Worm (Caenorhabditis elegans) whole organism, midembryonic: ENCODE measurements around the gene fut-1.

Experiments
- T22C8.4 ChIP-seq: fragments of 200-800 bp; sonication (Bioruptor generic); IDR thresholded peaks from 2 replicates; pipeline ENCODE4 v1.3.6; 2022; ENCODE audit warnings: missing genetic modification characterization, missing compliant biosample characterization
- cog-1 ChIP-seq: sonication (generic microtip); optimal IDR thresholded peaks from 2 replicates; lab custom pipeline; 2016; ENCODE audit warnings: missing genetic modification characterization, missing compliant biosample characterization
- flt-1 ChIP-seq: fragments of 200-800 bp; sonication (Bioruptor generic); IDR thresholded peaks from 2 replicates; pipeline ENCODE4 v1.3.6; 2022; ENCODE audit warnings: missing genetic modification characterization, missing compliant biosample characterization
- klf-2 ChIP-seq: fragments of 200-800 bp; sonication (Bioruptor generic); conservative IDR thresholded peaks from 2 replicates; pipeline ENCODE4 v1.3.6; 2022; ENCODE audit warnings: missing genetic modification reagents, missing genetic modification characterization, missing compliant biosample characterization
- med-1 ChIP-seq: sonication (generic microtip); optimal IDR thresholded peaks from 2 replicates; lab custom pipeline; 2017; ENCODE audit warnings: missing genetic modification characterization, mild to moderate bottlenecking, missing compliant biosample characterization, antibody characterized with exemption, missing genetic modification reagents; ENCODE audit not compliant: insufficient read depth
- ref-1 ChIP-seq: fragments of 200-800 bp; sonication (Bioruptor generic); conservative IDR thresholded peaks from 2 replicates; pipeline ENCODE4 v1.3.6; 2022; ENCODE audit warnings: missing genetic modification reagents, missing genetic modification characterization, missing compliant biosample characterization
- tab-1 ChIP-seq: fragments of 200-800 bp; sonication (Bioruptor generic); IDR thresholded peaks from 2 replicates; pipeline ENCODE4 v1.3.6; 2022; ENCODE audit warnings: missing genetic modification characterization, missing compliant biosample characterization
- ztf-23 ChIP-seq: fragments of 200-800 bp; sonication (Bioruptor generic); IDR thresholded peaks from 2 replicates; pipeline ENCODE4 v1.3.6; 2022; ENCODE audit warnings: missing genetic modification reagents, missing genetic modification characterization, missing compliant biosample characterization
- ztf-29 ChIP-seq: fragments of 200-800 bp; sonication (Bioruptor generic); IDR thresholded peaks from 2 replicates; pipeline ENCODE4 v1.3.6; 2022; ENCODE audit warnings: missing genetic modification reagents, missing genetic modification characterization, missing compliant biosample characterization

DNA sequence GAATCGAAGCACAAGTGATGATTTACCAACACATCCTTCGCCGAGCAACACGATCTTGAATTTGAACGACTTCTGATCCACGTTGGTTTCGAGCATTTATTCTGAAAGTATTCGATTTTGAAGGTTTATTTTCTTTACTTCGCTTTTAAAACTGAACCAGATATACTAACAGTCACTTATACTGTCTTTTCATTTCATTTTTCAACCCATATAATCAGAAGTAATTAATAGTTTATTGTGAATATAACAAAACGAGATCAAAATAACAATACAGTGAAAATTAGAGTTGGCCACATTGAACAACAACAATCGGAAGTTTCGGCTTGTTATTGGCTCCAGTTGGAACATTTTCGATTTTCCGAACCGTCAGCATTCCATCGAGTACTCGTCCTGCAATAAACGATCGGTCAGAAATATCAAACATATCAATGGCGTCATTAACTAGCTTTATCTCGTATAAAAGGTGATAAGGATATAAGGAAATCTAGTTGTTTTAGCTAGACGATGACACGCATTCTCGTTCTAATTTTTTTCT is 44.4 kb downstream of the fut-1 start, which contains the start of the genes rab-21 and T01B7.13:
- TF ChIP-seq flt-1, result no peak
- TF ChIP-seq ref-1 (GFP tag; lab: Robert Waterston, UW), result no peak
- no peak for TF ChIP-seq med-1 (GFP tag; lab: Kevin White, UChicago)
- no peak for TF ChIP-seq cog-1 (tag; lab: Kevin White, UChicago)
- TF ChIP-seq T22C8.4, result no peak
- no peak for TF ChIP-seq ztf-29
- TF ChIP-seq ztf-23 (GFP tag; lab: Robert Waterston, UW), result no peak
- no peak for TF ChIP-seq klf-2
- TF ChIP-seq tab-1 (GFP tag; lab: Robert Waterston, UW), result no peak
